Fruit fly (Drosophila melanogaster) whole organism, wandering third instar larva: ENCODE results near the gene CG17122.

ENCODE experiments used
- lola ChIP-seq: fragments of >200 bp; optimal IDR thresholded peaks from 2 replicates; lab custom pipeline; 2017; ENCODE audit warnings: missing biosample characterization, missing genetic modification characterization
- sage ChIP-seq: fragments of 200-800 bp; sonication (Bioruptor generic); optimal IDR thresholded peaks from 2 replicates; lab custom pipeline; 2016; ENCODE audit warnings: missing biosample characterization, mild to moderate bottlenecking, missing genetic modification characterization
- usp ChIP-seq: fragments of >200 bp; optimal IDR thresholded peaks from 2 replicates; lab custom pipeline; 2017; ENCODE audit warnings: missing biosample characterization, missing genetic modification characterization

dm6 chr3L:20231369-20231768, 43.8 kb downstream of the CG17122 start, which contains the start of gene CG13813:
- TF ChIP-seq lola (no peak), usp (GFP tag; lab: Kevin White, UChicago) (no peak), sage (no peak)
